Fruit fly (Drosophila melanogaster): Measurements from ENCODE around the gene cert.

- TF ChIP-seq lz (GFP tag; optimal IDR thresholded peaks at IDR 0.05), result no peak
- no peak for TF ChIP-seq CG31627 (GFP tag; optimal IDR thresholded peaks at IDR 0.05)
- TF ChIP-seq salr (GFP tag; optimal IDR thresholded peaks at IDR 0.05), result no peak
- TF ChIP-seq CG16779 (tag; optimal IDR thresholded peaks at IDR 0.05), result no peak
- no peak for TF ChIP-seq acj6 (GFP tag; optimal IDR thresholded peaks at IDR 0.05)
- TF ChIP-seq CG10669 (GFP tag; optimal IDR thresholded peaks at IDR 0.05), result no peak
- no peak for TF ChIP-seq CG11902 (GFP tag; optimal IDR thresholded peaks at IDR 0.05)
- TF ChIP-seq net (GFP tag; optimal IDR thresholded peaks at IDR 0.05), result no peak
- TF ChIP-seq CG7368 (GFP tag; optimal IDR thresholded peaks at IDR 0.05), result no peak
- TF ChIP-seq Sox102F (GFP tag; optimal IDR thresholded peaks at IDR 0.05), result no peak
- TF ChIP-seq CG34406 (GFP tag; optimal IDR thresholded peaks at IDR 0.05), result no peak
- TF ChIP-seq Sox15 (GFP tag; optimal IDR thresholded peaks at IDR 0.05), result no peak
- TF ChIP-seq CG10631 (GFP tag; optimal IDR thresholded peaks at IDR 0.05), result no peak
- no peak for TF ChIP-seq achi (GFP tag; optimal IDR thresholded peaks at IDR 0.05)
Observed at dm6 chr3L:8329005-8329404, 39.3 kb upstream of the cert start.

Data from whole organism, prepupa.